Worm (Caenorhabditis elegans) whole organism, L4/young adult: ENCODE measurements around the gene attf-4.

Source experiments
- dao-5 ChIP-seq: sonication (generic microtip); optimal IDR thresholded peaks from 2 replicates; lab custom pipeline; 2016; ENCODE audit warnings: missing genotype, missing genetic modification characterization, moderate library complexity, missing compliant biosample characterization
- him-1 ChIP-seq: sonication (generic microtip); optimal IDR thresholded peaks from 2 replicates; lab custom pipeline; 2016; ENCODE audit warnings: missing genotype, missing genetic modification reagents, missing genetic modification characterization, missing compliant biosample characterization

DNA sequence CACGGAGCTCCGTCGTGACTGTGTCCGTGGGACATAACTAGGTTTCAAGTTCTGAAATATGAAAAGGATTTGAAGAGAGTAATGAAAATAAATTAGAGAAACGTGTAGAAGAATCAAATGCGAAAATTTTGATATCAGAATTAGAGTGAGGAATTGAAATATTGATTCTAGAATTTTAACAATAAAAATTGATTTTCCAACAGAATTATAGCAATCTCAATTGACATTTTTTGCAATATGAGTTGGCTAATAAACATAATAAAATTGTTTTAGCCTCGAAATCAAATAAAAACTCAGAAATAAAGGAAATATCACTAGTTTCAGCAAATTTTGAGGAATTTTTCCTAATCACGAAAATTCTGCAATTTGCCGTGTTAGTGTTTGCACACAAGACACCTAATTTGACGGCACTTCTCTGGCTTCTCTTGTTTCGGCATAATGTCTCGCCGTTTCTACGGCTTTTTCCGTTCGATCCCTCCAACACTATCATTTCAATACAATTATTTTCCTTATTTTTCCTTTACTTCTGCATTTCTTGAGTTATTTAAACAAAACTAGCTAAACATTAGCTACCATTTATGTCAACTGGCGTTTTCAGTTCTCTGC is 36.0 kb downstream of the attf-4 start, which contains the start of gene nmt-1:
- no peak for TF ChIP-seq dao-5
- TF ChIP-seq him-1 (tag; lab: Kevin White, UChicago), result no peak
